Fruit fly (Drosophila melanogaster): ENCODE measurements around the gene CG33509.

CG33509 gene

DNA sequence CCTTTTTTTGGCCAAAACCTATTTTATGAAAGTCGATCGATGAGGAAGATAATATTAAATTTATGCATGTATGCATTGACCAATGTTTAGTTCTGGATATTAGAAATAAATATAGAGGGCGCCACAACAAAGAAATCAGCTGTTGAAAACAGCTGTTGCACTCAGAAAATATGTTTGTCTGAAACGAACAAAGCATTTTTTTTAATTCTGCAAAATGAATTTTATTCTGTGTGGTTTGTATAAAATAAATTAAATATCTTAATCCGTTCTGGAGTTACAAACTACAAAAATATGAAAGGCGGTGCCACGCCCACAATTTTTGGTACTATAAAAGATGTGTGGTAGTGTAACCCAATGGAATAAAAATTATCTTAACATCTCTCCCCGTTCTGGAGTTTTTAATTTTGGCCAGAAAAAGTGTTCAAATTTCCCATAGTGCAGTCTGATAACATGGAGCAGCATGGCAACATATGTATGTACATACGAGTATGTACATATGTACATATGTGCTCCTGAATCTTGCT, 22.5 kb upstream of the CG33509 start (continued):
- no peak for TF ChIP-seq CG7963 (GFP tag; IDR thresholded peaks at IDR 0.05; ENCODE audit: partially characterized antibody)
- no peak for TF ChIP-seq CG7745 (tag; optimal IDR thresholded peaks at IDR 0.05)
- peak; percentile 29 for TF ChIP-seq Bteb2 (GFP tag; optimal IDR thresholded peaks at IDR 0.05)
- TF ChIP-seq wor (GFP tag; IDR thresholded peaks at IDR 0.05) = no peak
- TF ChIP-seq Rfx (GFP tag; IDR thresholded peaks at IDR 0.05) = no peak; the same call in 1 of the 2 replicates
- peak; percentile 5 for TF ChIP-seq HLH54F (GFP tag; optimal IDR thresholded peaks at IDR 0.05)
- peak; percentile 24 for TF ChIP-seq NC2β (GFP tag; optimal IDR thresholded peaks at IDR 0.05)
- no peak for TF ChIP-seq hb (GFP tag; IDR thresholded peaks at IDR 0.05; ENCODE audit: partially characterized antibody)
- TF ChIP-seq knrl (GFP tag; IDR thresholded peaks at IDR 0.05; ENCODE audit: partially characterized antibody) = no peak
- TF ChIP-seq CG2199 (GFP tag; IDR thresholded peaks at IDR 0.05) = no peak; the same call in 2 of the 3 replicates
- TF ChIP-seq ro (GFP tag; IDR thresholded peaks at IDR 0.05) = no peak
- no peak for TF ChIP-seq cas (GFP tag; IDR thresholded peaks at IDR 0.05)
- no peak for TF ChIP-seq mirr (GFP tag; optimal IDR thresholded peaks at IDR 0.05)
- no peak for TF ChIP-seq CG11560 (tag; IDR thresholded peaks at IDR 0.05)
- no peak for TF ChIP-seq Elba2 (GFP tag; optimal IDR thresholded peaks at IDR 0.05)
- TF ChIP-seq NfI (GFP tag; optimal IDR thresholded peaks at IDR 0.05) = peak; percentile 65
- TF ChIP-seq CG7271 (tag; optimal IDR thresholded peaks at IDR 0.05) = no peak
- no peak; the same call in 2 of the 3 replicates for TF ChIP-seq so (GFP tag; IDR thresholded peaks at IDR 0.05)
- TF ChIP-seq CG9437 (GFP tag; optimal IDR thresholded peaks at IDR 0.05) = no peak
- peak; percentile 76 for TF ChIP-seq vvl (GFP tag; IDR thresholded peaks at IDR 0.05)
- no peak for TF ChIP-seq mld (GFP tag; IDR thresholded peaks at IDR 0.05; ENCODE audit: partially characterized antibody)
- 0 out of 3 replicates have a peak, but pooled peaks have one; percentile 54 for TF ChIP-seq C15 (GFP tag; IDR thresholded peaks at IDR 0.05)
- peak; percentile 57 for TF ChIP-seq CG17385 (GFP tag; optimal IDR thresholded peaks at IDR 0.05)
- peak; percentile 13 for TF ChIP-seq jumu (GFP tag; optimal IDR thresholded peaks at IDR 0.05)
- TF ChIP-seq aop (GFP tag; IDR thresholded peaks at IDR 0.05) = no peak
- TF ChIP-seq yki (optimal IDR thresholded peaks at IDR 0.05) = no peak
- no peak; the same call in 1 of the 2 replicates for TF ChIP-seq chm (GFP tag; IDR thresholded peaks at IDR 0.05)
- TF ChIP-seq Dip2 (GFP tag; IDR thresholded peaks at IDR 0.05) = no peak
- no peak for TF ChIP-seq Dek (tag; optimal IDR thresholded peaks at IDR 0.05)
- no peak for TF ChIP-seq CG12769 (tag; optimal IDR thresholded peaks at IDR 0.05)
- no peak for TF ChIP-seq luna (GFP tag; optimal IDR thresholded peaks at IDR 0.05)
- TF ChIP-seq CG1792 (GFP tag; optimal IDR thresholded peaks at IDR 0.05) = peak; percentile 19
- TF ChIP-seq Gug (GFP tag; IDR thresholded peaks at IDR 0.05) = no peak
- TF ChIP-seq Nf-YB (GFP tag; optimal IDR thresholded peaks at IDR 0.05) = no peak
- peak; percentile 44 for TF ChIP-seq CG30020 (tag; optimal IDR thresholded peaks at IDR 0.05)
- peak; percentile 37 for TF ChIP-seq CG11723 (GFP tag; optimal IDR thresholded peaks at IDR 0.05)
- no peak for TF ChIP-seq sd (tag; optimal IDR thresholded peaks at IDR 0.05)
- TF ChIP-seq CG8388 (GFP tag; optimal IDR thresholded peaks at IDR 0.05) = peak; percentile 78
- TF ChIP-seq jigr1 (GFP tag; IDR thresholded peaks at IDR 0.05) = 0 out of 3 replicates have a peak, but pooled peaks have one; percentile 38
- no peak for TF ChIP-seq CG1603 (tag; optimal IDR thresholded peaks at IDR 0.05)

DNA sequence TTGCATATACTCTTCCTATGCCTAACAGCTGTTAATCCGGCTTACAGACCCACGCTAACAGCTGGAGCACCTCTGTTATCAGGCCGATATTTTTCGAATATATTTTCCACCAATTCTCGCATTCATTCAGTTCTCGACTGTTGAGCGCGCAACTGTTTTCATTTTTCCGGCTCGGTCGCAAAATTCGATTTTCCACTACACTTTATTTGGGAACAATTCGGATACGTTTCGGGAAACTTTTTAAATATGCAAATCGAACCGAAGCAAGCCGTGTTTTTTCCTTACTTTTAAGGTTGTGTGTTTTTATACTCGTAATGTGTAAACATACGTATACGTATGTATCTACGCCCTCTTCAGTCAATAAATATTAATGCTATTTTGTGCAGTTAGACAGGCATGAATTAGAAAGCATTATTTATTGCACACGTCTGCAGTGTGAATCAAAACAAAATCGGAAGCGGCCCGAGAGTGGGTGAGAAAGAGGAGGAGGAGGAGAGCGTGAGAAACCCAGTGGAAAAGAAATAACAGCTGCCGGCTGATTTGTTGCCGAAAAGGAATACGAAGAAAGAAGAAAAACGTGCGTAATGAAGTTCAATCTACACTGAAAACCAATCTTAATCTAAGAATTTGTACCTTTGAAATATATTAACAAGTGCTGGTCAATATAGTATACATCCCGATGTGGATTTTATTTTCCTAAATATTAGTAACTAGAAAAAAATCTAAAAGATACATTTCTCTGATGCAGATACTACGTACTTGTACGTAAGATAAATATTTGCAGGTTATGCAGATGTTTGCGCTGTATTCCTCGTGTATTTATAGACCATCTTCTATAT, 21.6 kb upstream of the CG33509 start:
- no peak for TF ChIP-seq Nf-YA (GFP tag; IDR thresholded peaks at IDR 0.05)
- TF ChIP-seq pb (GFP tag; optimal IDR thresholded peaks at IDR 0.05) = no peak
- TF ChIP-seq chinmo (GFP tag; IDR thresholded peaks at IDR 0.05; ENCODE audit: partially characterized antibody) = 0 out of 4 replicates have a peak, but pooled peaks have one; percentile 30
- no peak for TF ChIP-seq Antp (GFP tag; optimal IDR thresholded peaks at IDR 0.05)
- no peak for TF ChIP-seq kay (GFP tag; optimal IDR thresholded peaks at IDR 0.05)
- TF ChIP-seq CG2875 (GFP tag; optimal IDR thresholded peaks at IDR 0.05) = no peak
- no peak for TF ChIP-seq ssp (GFP tag; IDR thresholded peaks at IDR 0.05)
- no peak for TF ChIP-seq mld (GFP tag; IDR thresholded peaks at IDR 0.05; ENCODE audit: partially characterized antibody)
- no peak for TF ChIP-seq CG11696 (GFP tag; IDR thresholded peaks at IDR 0.05)
- no peak for TF ChIP-seq grn (GFP tag; optimal IDR thresholded peaks at IDR 0.05)
- no peak for TF ChIP-seq CG1529 (GFP tag; optimal IDR thresholded peaks at IDR 0.05)
- peak; percentile 29 for TF ChIP-seq unpg (GFP tag; optimal IDR thresholded peaks at IDR 0.05)
- no peak for TF ChIP-seq pho (GFP tag; optimal IDR thresholded peaks at IDR 0.05)
